Worm (Caenorhabditis elegans) whole organism, L2 larva: ENCODE data around the gene toca-2.

Source experiments
- C34F6.9 ChIP-seq: fragments of 150-350 bp; optimal IDR thresholded peaks from 2 replicates; lab custom pipeline; 2014; ENCODE audit warnings: missing biosample characterization, missing genetic modification characterization
- F13H6.1 ChIP-seq: sonication (generic microtip); optimal IDR thresholded peaks from 2 replicates; lab custom pipeline; 2016; ENCODE audit warnings: missing genetic modification characterization, missing compliant biosample characterization
- R02D3.7 ChIP-seq: fragments of 150-350 bp; optimal IDR thresholded peaks from 2 replicates; lab custom pipeline; 2014; ENCODE audit warnings: missing biosample characterization, missing genetic modification characterization
- Y55F3AM.14 ChIP-seq: fragments of 200-800 bp; sonication (Bioruptor generic); optimal IDR thresholded peaks from 2 replicates; lab custom pipeline; 2018; ENCODE audit warnings: mild to moderate bottlenecking, missing genetic modification characterization, missing compliant biosample characterization
- ZK546.5 ChIP-seq: sonication (generic microtip); optimal IDR thresholded peaks from 2 replicates; lab custom pipeline; 2017; ENCODE audit warnings: missing biosample characterization, missing genetic modification characterization
- alr-1 ChIP-seq: fragments of 150-350 bp; optimal IDR thresholded peaks from 2 replicates; lab custom pipeline; 2014; ENCODE audit warnings: missing biosample characterization, missing genetic modification characterization
- ama-1 ChIP-seq: fragments of 150-350 bp; optimal IDR thresholded peaks from 2 replicates; lab custom pipeline; 2018; ENCODE audit warnings: inconsistent platforms
- blmp-1 ChIP-seq: sonication (generic microtip); optimal IDR thresholded peaks from 2 replicates; lab custom pipeline; 2017; ENCODE audit warnings: missing genetic modification characterization, mild to moderate bottlenecking, missing compliant biosample characterization, antibody characterized with exemption, moderate library complexity; ENCODE audit not compliant: insufficient read depth
- ceh-16 ChIP-seq: fragments of 150-350 bp; optimal IDR thresholded peaks from 2 replicates; lab custom pipeline; 2014; ENCODE audit warnings: missing biosample characterization, missing genetic modification characterization
- crh-2 ChIP-seq: sonication (generic microtip); optimal IDR thresholded peaks from 2 replicates; lab custom pipeline; 2017; ENCODE audit warnings: missing biosample characterization, missing genetic modification characterization
- dmd-4 ChIP-seq: sonication (generic microtip); optimal IDR thresholded peaks from 2 replicates; lab custom pipeline; 2017; ENCODE audit warnings: missing biosample characterization, missing genetic modification characterization
- egl-27 ChIP-seq: sonication (generic microtip); optimal IDR thresholded peaks from 3 replicates; lab custom pipeline; 2017; ENCODE audit warnings: missing biosample characterization, missing genetic modification reagents, missing genetic modification characterization
- elt-1 ChIP-seq: fragments of 150-350 bp; optimal IDR thresholded peaks from 2 replicates; lab custom pipeline; 2014; ENCODE audit warnings: missing biosample characterization, missing genetic modification characterization
- elt-3 ChIP-seq: sonication (generic microtip); optimal IDR thresholded peaks from 2 replicates; lab custom pipeline; 2017; ENCODE audit warnings: missing biosample characterization, missing genetic modification characterization
- fos-1 ChIP-seq: fragments of 150-350 bp; optimal IDR thresholded peaks from 2 replicates; lab custom pipeline; 2014; ENCODE audit warnings: missing biosample characterization, missing genetic modification characterization
- gmeb-1 ChIP-seq: fragments of 150-350 bp; optimal IDR thresholded peaks from 2 replicates; lab custom pipeline; 2014; ENCODE audit warnings: missing biosample characterization, missing genetic modification characterization
- lin-11 ChIP-seq: fragments of 150-350 bp; sonication (generic microtip); optimal IDR thresholded peaks from 2 replicates; lab custom pipeline; 2014; ENCODE audit warnings: missing biosample characterization, missing genetic modification characterization, inconsistent platforms, mixed read lengths
- lin-13 ChIP-seq: fragments of 150-350 bp; optimal IDR thresholded peaks from 2 replicates; lab custom pipeline; 2014; ENCODE audit warnings: missing biosample characterization, missing genetic modification reagents, missing genetic modification characterization
- lin-39 ChIP-seq: fragments of 150-350 bp; optimal IDR thresholded peaks from 2 replicates; lab custom pipeline; 2014; ENCODE audit warnings: missing biosample characterization, missing genetic modification reagents, missing genetic modification characterization
- lsy-2 ChIP-seq, 2 experiments: fragments of 150-350 bp in 1 of 2; sonication (generic microtip) in 1 of 2; optimal IDR thresholded peaks; 2 replicates each; lab custom pipeline; 2014 to 2017; ENCODE audit warnings: missing biosample characterization in 2 of 2, missing genetic modification characterization in 2 of 2
- mdl-1 ChIP-seq, 2 experiments: fragments of 150-350 bp in 1 of 2; sonication (generic microtip) in 1 of 2; optimal IDR thresholded peaks; 2 replicates each; lab custom pipeline; 2017; ENCODE audit warnings: missing biosample characterization in 2 of 2, missing genetic modification characterization in 2 of 2
- nhr-11 ChIP-seq: fragments of 150-350 bp; optimal IDR thresholded peaks from 2 replicates; lab custom pipeline; 2014; ENCODE audit warnings: missing biosample characterization, missing genetic modification characterization
- nhr-12 ChIP-seq: fragments of 150-350 bp; optimal IDR thresholded peaks from 2 replicates; lab custom pipeline; 2014; ENCODE audit warnings: missing biosample characterization, missing genetic modification characterization
- nhr-129 ChIP-seq: fragments of 150-350 bp; optimal IDR thresholded peaks from 2 replicates; lab custom pipeline; 2014; ENCODE audit warnings: missing biosample characterization, missing genetic modification characterization
- nhr-21 ChIP-seq: fragments of 150-350 bp; optimal IDR thresholded peaks from 2 replicates; lab custom pipeline; 2014; ENCODE audit warnings: missing biosample characterization, missing genetic modification characterization
- nhr-237 ChIP-seq: fragments of 150-350 bp; optimal IDR thresholded peaks from 2 replicates; lab custom pipeline; 2014; ENCODE audit warnings: missing biosample characterization, missing genetic modification characterization
- nhr-25 ChIP-seq: fragments of 150-350 bp; sonication (generic microtip); optimal IDR thresholded peaks from 3 replicates; lab custom pipeline; 2014; ENCODE audit warnings: missing biosample characterization, missing genetic modification characterization
- nhr-6 ChIP-seq: fragments of 150-350 bp; optimal IDR thresholded peaks from 2 replicates; lab custom pipeline; 2014; ENCODE audit warnings: missing biosample characterization, missing genetic modification characterization
- nhr-77 ChIP-seq: fragments of 150-350 bp; optimal IDR thresholded peaks from 2 replicates; lab custom pipeline; 2014; ENCODE audit warnings: missing biosample characterization, missing genetic modification characterization
- peb-1 ChIP-seq: fragments of 150-350 bp; optimal IDR thresholded peaks from 2 replicates; lab custom pipeline; 2014; ENCODE audit warnings: missing biosample characterization, missing genetic modification characterization
- sem-4 ChIP-seq: fragments of 150-350 bp; optimal IDR thresholded peaks from 2 replicates; lab custom pipeline; 2014; ENCODE audit warnings: missing biosample characterization, missing genetic modification reagents, missing genetic modification characterization
- skn-1 ChIP-seq: sonication (generic microtip); optimal IDR thresholded peaks from 2 replicates; lab custom pipeline; 2017; ENCODE audit warnings: missing biosample characterization, missing genetic modification characterization
- sma-3 ChIP-seq: sonication (generic microtip); optimal IDR thresholded peaks from 2 replicates; lab custom pipeline; 2016; ENCODE audit warnings: missing genetic modification reagents, missing genetic modification characterization, missing compliant biosample characterization
- sma-9 ChIP-seq, 2 experiments: fragments of 150-350 bp in 1 of 2; sonication (generic microtip) in 1 of 2; optimal IDR thresholded peaks; 2 replicates each; lab custom pipeline; 2014 to 2016; ENCODE audit warnings: missing genetic modification characterization in 2 of 2, mild to moderate bottlenecking in 1 of 2, missing biosample characterization in 1 of 2, missing compliant biosample characterization in 1 of 2, missing genetic modification reagents in 1 of 2, moderate library complexity in 1 of 2
- snpc-4 ChIP-seq: fragments of 150-350 bp; optimal IDR thresholded peaks from 2 replicates; lab custom pipeline; 2014; ENCODE audit warnings: missing biosample characterization, missing genetic modification characterization
- unc-39 ChIP-seq: fragments of 150-350 bp; optimal IDR thresholded peaks from 2 replicates; lab custom pipeline; 2014; ENCODE audit warnings: missing biosample characterization, missing genetic modification characterization
- unc-55 ChIP-seq: fragments of 150-350 bp; sonication (generic microtip); optimal IDR thresholded peaks from 3 replicates; lab custom pipeline; 2014; ENCODE audit warnings: missing biosample characterization, missing genetic modification reagents, missing genetic modification characterization
- unc-62 ChIP-seq: fragments of 150-350 bp; optimal IDR thresholded peaks from 2 replicates; lab custom pipeline; 2014; ENCODE audit warnings: missing biosample characterization, missing genetic modification reagents, missing genetic modification characterization
- ztf-11 ChIP-seq: sonication (generic microtip); optimal IDR thresholded peaks from 2 replicates; lab custom pipeline; 2017; ENCODE audit warnings: missing biosample characterization, missing genetic modification characterization
- ztf-4 ChIP-seq: fragments of 150-350 bp; optimal IDR thresholded peaks from 2 replicates; lab custom pipeline; 2014; ENCODE audit warnings: missing biosample characterization, missing genetic modification characterization

toca-2 gene

ce11 chrIII:13713807-13714206, 41.9 kb upstream of the toca-2 start:
- TF ChIP-seq skn-1 (tag; lab: Kevin White, UChicago) (no peak), Y55F3AM.14 (GFP tag; lab: Kevin White, UChicago) (no peak), sma-3 (no peak), dmd-4 (no peak), alr-1 (no peak), unc-55 (GFP tag; lab: Kevin White, UChicago) (no peak), lsy-2 (tag; optimal IDR thresholded peaks at IDR 0.05; lab: Kevin White, UChicago) (no peak), snpc-4 (no peak), egl-27 (tag; lab: Kevin White, UChicago) (no peak)

ce11 chrIII:13714950-13715349, 40.7 kb upstream of the toca-2 start:
- no peak for TF ChIP-seq elt-3
- TF ChIP-seq sma-9 (GFP tag; optimal IDR thresholded peaks at IDR 0.05; lab: Kevin White, UChicago): no peak
- TF ChIP-seq sma-9 (tag; optimal IDR thresholded peaks at IDR 0.05; lab: Kevin White, UChicago): no peak
- no peak for TF ChIP-seq blmp-1 (tag; lab: Kevin White, UChicago)
- TF ChIP-seq dmd-4: no peak
- TF ChIP-seq nhr-25: no peak
- no peak for TF ChIP-seq R02D3.7
- no peak for TF ChIP-seq peb-1
- no peak for TF ChIP-seq nhr-6
- no peak for TF ChIP-seq ama-1 (lab: Kevin White, UChicago)
- TF ChIP-seq nhr-11 (tag; lab: Kevin White, UChicago): no peak
- no peak for TF ChIP-seq egl-27 (tag; lab: Kevin White, UChicago)
- TF ChIP-seq unc-62 (GFP tag; lab: Kevin White, UChicago): no peak
- TF ChIP-seq ztf-11 (tag; lab: Kevin White, UChicago): no peak
- TF ChIP-seq ztf-4 (tag; lab: Kevin White, UChicago): no peak
- no peak for TF ChIP-seq ZK546.5 (tag; lab: Kevin White, UChicago)
- TF ChIP-seq unc-39 (tag; lab: Kevin White, UChicago): no peak
- no peak for TF ChIP-seq unc-55 (GFP tag; lab: Kevin White, UChicago)
- TF ChIP-seq skn-1 (tag; lab: Kevin White, UChicago): no peak

DNA sequence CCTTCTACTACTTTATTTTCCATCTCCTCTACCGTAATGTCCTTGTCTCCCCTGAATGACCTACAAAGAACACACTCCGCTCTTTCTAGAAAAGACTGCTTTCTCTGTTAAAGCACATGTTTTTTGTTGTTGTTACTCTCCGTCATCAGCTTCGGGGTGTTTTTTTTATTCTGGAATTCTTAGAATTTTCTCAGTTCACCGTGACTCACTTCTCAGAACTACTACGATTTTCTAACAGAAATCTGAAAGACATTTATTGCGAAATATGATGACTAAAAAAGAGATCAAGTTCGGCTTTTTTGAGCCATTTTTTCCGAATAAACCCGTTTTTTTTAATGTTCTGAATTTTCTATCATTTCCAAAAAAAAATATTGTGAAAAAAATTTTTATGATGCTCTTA, 39.4 kb upstream of the toca-2 start:
- TF ChIP-seq nhr-12: no peak
- TF ChIP-seq nhr-77: no peak
- peak; percentile 34 for TF ChIP-seq dmd-4
- no peak for TF ChIP-seq blmp-1 (tag; lab: Kevin White, UChicago)
- peak in 1 of 2 experiments; percentile 57 for TF ChIP-seq lsy-2 (tag; optimal IDR thresholded peaks at IDR 0.05; lab: Kevin White, UChicago)
- TF ChIP-seq R02D3.7: no peak
- peak; percentile 45 for TF ChIP-seq C34F6.9 (tag; lab: Kevin White, UChicago)
- TF ChIP-seq nhr-21 (tag; lab: Kevin White, UChicago): peak; percentile 59
- TF ChIP-seq ZK546.5 (tag; lab: Kevin White, UChicago): no peak
- TF ChIP-seq elt-3: no peak
- peak; percentile 51 for TF ChIP-seq ztf-4 (tag; lab: Kevin White, UChicago)
- peak; percentile 7 for TF ChIP-seq crh-2 (tag; lab: Kevin White, UChicago)
- peak; percentile 40 for TF ChIP-seq sma-9 (GFP tag; optimal IDR thresholded peaks at IDR 0.05; lab: Kevin White, UChicago)
- TF ChIP-seq sma-9 (tag; optimal IDR thresholded peaks at IDR 0.05; lab: Kevin White, UChicago): no peak

DNA sequence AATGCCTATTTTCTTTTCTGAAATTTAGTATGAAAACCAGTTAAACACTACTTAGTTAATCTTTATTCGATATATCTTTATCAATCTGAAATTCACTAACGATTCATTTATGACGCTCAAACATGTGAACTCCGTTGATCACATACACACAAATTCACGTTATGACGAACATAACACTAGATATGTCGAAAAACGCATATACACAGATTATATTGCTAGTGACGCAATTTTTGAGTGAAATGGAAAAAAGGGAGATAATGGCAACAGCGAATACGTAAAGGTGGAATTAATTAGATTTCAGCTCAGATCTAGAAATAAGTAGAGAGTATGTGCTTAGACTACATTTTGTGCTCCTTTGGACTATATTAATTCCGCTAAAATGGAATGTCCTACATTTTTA, 38.9 kb upstream of the toca-2 start:
- TF ChIP-seq nhr-21 (tag; lab: Kevin White, UChicago) (peak; percentile 25), ztf-11 (tag; lab: Kevin White, UChicago) (no peak)

- TF ChIP-seq unc-55 (GFP tag; lab: Kevin White, UChicago): peak; percentile 63
- TF ChIP-seq nhr-237 (tag; lab: Kevin White, UChicago): no peak
- TF ChIP-seq blmp-1 (tag; lab: Kevin White, UChicago): peak; percentile 21
- TF ChIP-seq lsy-2 (tag; optimal IDR thresholded peaks at IDR 0.05; lab: Kevin White, UChicago): peak in 1 of 2 experiments; percentile 59
- no peak for TF ChIP-seq nhr-21 (tag; lab: Kevin White, UChicago)
- peak; percentile 75 for TF ChIP-seq fos-1 (tag; lab: Kevin White, UChicago)
- TF ChIP-seq lin-11 (tag; lab: Kevin White, UChicago): peak; percentile 66
- TF ChIP-seq ztf-4 (tag; lab: Kevin White, UChicago): peak; percentile 15
- peak; percentile 32 for TF ChIP-seq nhr-25
- TF ChIP-seq elt-1: no peak
- TF ChIP-seq unc-62 (GFP tag; lab: Kevin White, UChicago): no peak
- peak; percentile 14 for TF ChIP-seq sem-4 (tag; lab: Kevin White, UChicago)
- TF ChIP-seq R02D3.7: no peak
- peak; percentile 45 for TF ChIP-seq crh-2 (tag; lab: Kevin White, UChicago)
- peak; percentile 31 for TF ChIP-seq egl-27 (tag; lab: Kevin White, UChicago)
- TF ChIP-seq lin-39 (tag; lab: Kevin White, UChicago): no peak
- TF ChIP-seq gmeb-1 (tag; lab: Kevin White, UChicago): no peak
- TF ChIP-seq sma-3: no peak
- TF ChIP-seq alr-1: no peak
- peak; percentile 59 to 66 for TF ChIP-seq mdl-1 (tag; optimal IDR thresholded peaks at IDR 0.05; lab: Kevin White, UChicago)
- no peak for TF ChIP-seq nhr-6
- TF ChIP-seq peb-1: no peak
- TF ChIP-seq nhr-129: peak; percentile 71
- TF ChIP-seq C34F6.9 (tag; lab: Kevin White, UChicago): peak; percentile 69
- TF ChIP-seq lin-13 (GFP tag; lab: Kevin White, UChicago): peak; percentile 38
- TF ChIP-seq sma-9 (GFP tag; optimal IDR thresholded peaks at IDR 0.05; lab: Kevin White, UChicago): peak; percentile 85
- TF ChIP-seq sma-9 (tag; optimal IDR thresholded peaks at IDR 0.05; lab: Kevin White, UChicago): no peak
- TF ChIP-seq dmd-4: no peak
- no peak for TF ChIP-seq Y55F3AM.14 (GFP tag; lab: Kevin White, UChicago)
- TF ChIP-seq ceh-16 (tag; lab: Kevin White, UChicago): peak; percentile 13
- TF ChIP-seq F13H6.1 (tag; lab: Kevin White, UChicago): peak; percentile 76
- no peak for TF ChIP-seq nhr-77
- no peak for TF ChIP-seq nhr-12
Measured at ce11 chrIII:13717505-13717904, 38.2 kb upstream of the toca-2 start.
